Worm (Caenorhabditis elegans): ENCODE data around the gene T16G12.7.

ce11 chrIII:9993535-9993934 lies 46.4 kb downstream of the T16G12.7 start, which contains the start of gene C05B5.4:
- TF ChIP-seq nfya-1 (tag; optimal IDR thresholded peaks at IDR 0.05; ENCODE audit: borderline replicate concordance, insufficient read depth) (no peak), ets-4 (GFP tag; optimal IDR thresholded peaks at IDR 0.05) (no peak), aptf-2 (GFP tag; conservative IDR thresholded peaks at IDR 0.05) (no peak), somi-1 (GFP tag; optimal IDR thresholded peaks at IDR 0.05) (no peak), ztf-18 (tag; optimal IDR thresholded peaks at IDR 0.05) (no peak)
